Fruit fly (Drosophila melanogaster): ENCODE measurements around the gene Jon65Ai.

DNA sequence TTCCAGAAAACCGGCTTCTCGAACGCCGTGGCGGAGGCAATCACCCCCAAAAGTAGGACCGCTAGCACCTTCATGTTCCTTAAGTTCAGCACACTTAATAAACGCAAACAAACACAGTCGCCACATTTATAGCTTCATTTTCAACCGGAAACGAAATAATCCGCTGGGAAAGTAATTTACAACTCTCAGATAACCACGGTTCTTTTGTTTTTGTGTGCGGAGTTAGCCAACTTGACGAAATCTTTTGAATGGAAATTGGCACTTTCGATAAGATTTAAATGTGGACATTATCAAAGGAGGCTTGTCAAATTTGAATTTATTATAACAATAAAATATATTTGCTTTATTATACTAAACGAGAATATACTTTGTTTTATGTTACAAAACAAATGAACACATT, at the start of gene Jon65Ai:
- TF ChIP-seq CG8478 (optimal IDR thresholded peaks at IDR 0.05) (no peak), ara (GFP tag; IDR thresholded peaks at IDR 0.05) (no peak), CG14860 (GFP tag; IDR thresholded peaks at IDR 0.05; ENCODE audit: partially characterized antibody) (no peak), CG1792 (GFP tag; optimal IDR thresholded peaks at IDR 0.05) (no peak), Dfd (GFP tag; optimal IDR thresholded peaks at IDR 0.05) (no peak), danr (GFP tag; IDR thresholded peaks at IDR 0.05) (no peak), CG34224 (GFP tag; IDR thresholded peaks at IDR 0.05; ENCODE audit: partially characterized antibody) (no peak), CG3065 (GFP tag; optimal IDR thresholded peaks at IDR 0.05) (no peak)
